Worm (Caenorhabditis elegans): Measurements from ENCODE around the gene srt-17.

- TF ChIP-seq ama-1 (optimal IDR thresholded peaks at IDR 0.05): no peak
- TF ChIP-seq ceh-13 (GFP tag; optimal IDR thresholded peaks at IDR 0.05): no peak
- TF ChIP-seq ets-7 (tag; optimal IDR thresholded peaks at IDR 0.05): no peak
Observed at ce11 chrV:654402-654801, 29.6 kb upstream of the srt-17 start, which contains the start of gene srj-6.
